Worm (Caenorhabditis elegans) whole organism, late embryonic: ENCODE data around the gene F07C3.2.

ENCODE experiments used
- C38D4.7 ChIP-seq: fragments of 200-800 bp; sonication (Bioruptor generic); optimal IDR thresholded peaks from 2 replicates; lab custom pipeline; 2018; ENCODE audit warnings: mild to moderate bottlenecking, missing genetic modification characterization, moderate library complexity, missing compliant biosample characterization
- K09A11.1 ChIP-seq: sonication (generic microtip); optimal IDR thresholded peaks from 2 replicates; lab custom pipeline; 2017; ENCODE audit warnings: antibody characterized with exemption, mild to moderate bottlenecking, missing genetic modification characterization, missing compliant biosample characterization; ENCODE audit not compliant: insufficient read depth
- ahr-1 ChIP-seq: sonication (generic microtip); optimal IDR thresholded peaks from 2 replicates; lab custom pipeline; 2016; ENCODE audit warnings: missing genetic modification characterization, missing compliant biosample characterization
- ama-1 ChIP-seq: fragments of 150-350 bp; optimal IDR thresholded peaks from 2 replicates; lab custom pipeline; 2014
- ceh-14 ChIP-seq: sonication (generic microtip); optimal IDR thresholded peaks from 2 replicates; lab custom pipeline; 2016; ENCODE audit warnings: missing genotype, missing genetic modification characterization, missing compliant biosample characterization
- ceh-18 ChIP-seq: sonication (generic microtip); optimal IDR thresholded peaks from 2 replicates; lab custom pipeline; 2016; ENCODE audit warnings: missing genetic modification characterization, missing compliant biosample characterization
- ceh-19 ChIP-seq: fragments of 200-800 bp; sonication (Bioruptor generic); optimal IDR thresholded peaks from 2 replicates; lab custom pipeline; 2018; ENCODE audit warnings: mild to moderate bottlenecking, missing genetic modification characterization, missing compliant biosample characterization
- ceh-22 ChIP-seq: sonication (generic microtip); optimal IDR thresholded peaks from 2 replicates; lab custom pipeline; 2017; ENCODE audit warnings: missing biosample characterization, missing genetic modification characterization
- ceh-30 ChIP-seq: fragments of 150-350 bp; optimal IDR thresholded peaks from 2 replicates; lab custom pipeline; 2014; ENCODE audit warnings: missing biosample characterization, missing genetic modification characterization
- ceh-31 ChIP-seq: sonication (generic microtip); optimal IDR thresholded peaks from 2 replicates; lab custom pipeline; 2016; ENCODE audit warnings: missing genetic modification characterization, missing compliant biosample characterization
- ceh-34 ChIP-seq: sonication (generic microtip); optimal IDR thresholded peaks from 2 replicates; lab custom pipeline; 2016; ENCODE audit warnings: mild to moderate bottlenecking, missing genetic modification characterization, missing compliant biosample characterization
- ceh-48 ChIP-seq: sonication (generic microtip); optimal IDR thresholded peaks from 2 replicates; lab custom pipeline; 2016; ENCODE audit warnings: missing genetic modification characterization, inconsistent platforms, missing compliant biosample characterization
- ceh-9 ChIP-seq: sonication (generic microtip); optimal IDR thresholded peaks from 2 replicates; lab custom pipeline; 2016; ENCODE audit warnings: mild to moderate bottlenecking, missing genetic modification characterization, inconsistent platforms, missing compliant biosample characterization
- che-1 ChIP-seq: sonication (generic microtip); optimal IDR thresholded peaks from 2 replicates; lab custom pipeline; 2016; ENCODE audit warnings: mild to moderate bottlenecking, missing genetic modification characterization, missing compliant biosample characterization
- dve-1 ChIP-seq: sonication (generic microtip); optimal IDR thresholded peaks from 2 replicates; lab custom pipeline; 2017; ENCODE audit warnings: antibody characterized with exemption, mild to moderate bottlenecking, missing genetic modification characterization, missing compliant biosample characterization
- elt-4 ChIP-seq: sonication (generic microtip); optimal IDR thresholded peaks from 2 replicates; lab custom pipeline; 2016; ENCODE audit warnings: missing genetic modification characterization, missing compliant biosample characterization
- eyg-1 ChIP-seq: sonication (generic microtip); optimal IDR thresholded peaks from 2 replicates; lab custom pipeline; 2016; ENCODE audit warnings: missing genotype, missing genetic modification characterization, missing compliant biosample characterization
- fkh-6 ChIP-seq: sonication (generic microtip); optimal IDR thresholded peaks from 2 replicates; lab custom pipeline; 2016; ENCODE audit warnings: missing genetic modification characterization, missing compliant biosample characterization
- hlh-30 ChIP-seq: sonication (generic microtip); optimal IDR thresholded peaks from 2 replicates; lab custom pipeline; 2017; ENCODE audit warnings: antibody characterized with exemption, missing genetic modification characterization, missing compliant biosample characterization; ENCODE audit not compliant: insufficient read depth
- hlh-6 ChIP-seq: sonication (generic microtip); optimal IDR thresholded peaks from 2 replicates; lab custom pipeline; 2016; ENCODE audit warnings: missing genotype, missing genetic modification characterization, missing compliant biosample characterization
- madf-2 ChIP-seq: sonication (generic microtip); optimal IDR thresholded peaks from 2 replicates; lab custom pipeline; 2017; ENCODE audit warnings: missing genetic modification characterization, missing compliant biosample characterization
- nfya-1 ChIP-seq: sonication (generic microtip); optimal IDR thresholded peaks from 2 replicates; lab custom pipeline; 2017; ENCODE audit warnings: missing genetic modification characterization, mild to moderate bottlenecking, missing compliant biosample characterization, antibody characterized with exemption, moderate library complexity
- nhr-232 ChIP-seq: sonication (generic microtip); optimal IDR thresholded peaks from 2 replicates; lab custom pipeline; 2016; ENCODE audit warnings: missing genetic modification characterization, missing compliant biosample characterization
- odd-2 ChIP-seq: sonication (generic microtip); optimal IDR thresholded peaks from 2 replicates; lab custom pipeline; 2017; ENCODE audit warnings: antibody characterized with exemption, mild to moderate bottlenecking, missing genetic modification characterization, missing compliant biosample characterization
- pat-9 ChIP-seq: fragments of 200-800 bp; sonication (Bioruptor generic); optimal IDR thresholded peaks from 2 replicates; lab custom pipeline; 2018; ENCODE audit warnings: mild to moderate bottlenecking, missing genetic modification characterization, moderate library complexity, missing compliant biosample characterization
- pax-1 ChIP-seq: fragments of 150-350 bp; optimal IDR thresholded peaks from 2 replicates; lab custom pipeline; 2014; ENCODE audit warnings: missing biosample characterization, missing genetic modification characterization
- pha-4 ChIP-seq: fragments of 150-350 bp; optimal IDR thresholded peaks from 2 replicates; lab custom pipeline; 2018; ENCODE audit warnings: missing biosample characterization, missing genetic modification reagents, missing genetic modification characterization
- pqm-1 ChIP-seq: sonication (generic microtip); optimal IDR thresholded peaks from 2 replicates; lab custom pipeline; 2016; ENCODE audit warnings: missing genetic modification characterization, missing compliant biosample characterization
- sdc-2 ChIP-seq: sonication (generic microtip); optimal IDR thresholded peaks from 2 replicates; lab custom pipeline; 2016; ENCODE audit warnings: missing genotype, missing genetic modification characterization, missing compliant biosample characterization
- sox-4 ChIP-seq: sonication (generic microtip); optimal IDR thresholded peaks from 2 replicates; lab custom pipeline; 2017; ENCODE audit warnings: mild to moderate bottlenecking, missing genetic modification characterization, inconsistent platforms, missing compliant biosample characterization
- syd-9 ChIP-seq: sonication (generic microtip); optimal IDR thresholded peaks from 2 replicates; lab custom pipeline; 2016; ENCODE audit warnings: mild to moderate bottlenecking, missing genetic modification characterization, moderate library complexity, missing compliant biosample characterization
- tbx-2 ChIP-seq: sonication (generic microtip); optimal IDR thresholded peaks from 2 replicates; lab custom pipeline; 2016; ENCODE audit warnings: missing genetic modification characterization, missing compliant biosample characterization
- tbx-7 ChIP-seq: sonication (generic microtip); optimal IDR thresholded peaks from 2 replicates; lab custom pipeline; 2016; ENCODE audit warnings: missing genotype, missing genetic modification characterization, missing compliant biosample characterization
- unc-3 ChIP-seq, 2 experiments: fragments of 200-800 bp in 1 of 2; sonication (Bioruptor generic) in 1 of 2; sonication (generic microtip) in 1 of 2; conservative IDR thresholded peaks in 1 of 2; optimal IDR thresholded peaks in 1 of 2; 2 replicates each; pipeline versions ENCODE4 v1.3.6 to Lab custom; 2016 to 2022; ENCODE audit warnings: missing compliant biosample characterization in 2 of 2, missing genetic modification characterization in 2 of 2, missing genetic modification reagents in 1 of 2
- unc-42 ChIP-seq: sonication (generic microtip); optimal IDR thresholded peaks from 2 replicates; lab custom pipeline; 2016; ENCODE audit warnings: missing genotype, missing genetic modification characterization, missing compliant biosample characterization
- zip-5 ChIP-seq: sonication (generic microtip); optimal IDR thresholded peaks from 2 replicates; lab custom pipeline; 2016; ENCODE audit warnings: missing genetic modification characterization, missing compliant biosample characterization
- ztf-16 ChIP-seq: sonication (generic microtip); optimal IDR thresholded peaks from 2 replicates; lab custom pipeline; 2017; ENCODE audit warnings: missing genetic modification characterization, missing compliant biosample characterization

The F07C3.2 gene

ce11 chrV:9243171-9243996 is 17.5 kb downstream of the F07C3.2 start, which contains the start of gene glo-4:
Gene glo-4 (minus strand): TSS chrV:9243221.
- TF ChIP-seq nfya-1 (tag; lab: Kevin White, UChicago) = peak; percentile 58
- TF ChIP-seq unc-42 = peak; percentile 76
- no peak for TF ChIP-seq fkh-6
- no peak for TF ChIP-seq ceh-14 (tag; lab: Kevin White, UChicago)
- peak; percentile 57 for TF ChIP-seq ceh-30 (tag; lab: Kevin White, UChicago)
- TF ChIP-seq ceh-31 = peak; percentile 30

ce11 chrV:9246260-9246659 is 20.4 kb downstream of the F07C3.2 start, which contains the start of gene aat-2:
Gene aat-2 (minus strand): TSS chrV:9246360.
- TF ChIP-seq nhr-232 (tag; lab: Kevin White, UChicago) (no peak), ceh-48 (no peak), ztf-16 (no peak), madf-2 (tag; lab: Kevin White, UChicago) (no peak), tbx-2 (tag; lab: Kevin White, UChicago) (no peak), pha-4 (tag; lab: Kevin White, UChicago) (no peak), pqm-1 (no peak), dve-1 (tag; lab: Kevin White, UChicago) (no peak), ceh-19 (GFP tag; lab: Kevin White, UChicago) (no peak), pat-9 (tag; lab: Kevin White, UChicago) (no peak), sdc-2 (tag; lab: Kevin White, UChicago) (no peak), C38D4.7 (GFP tag; lab: Kevin White, UChicago) (no peak), unc-3 (GFP tag; conservative IDR thresholded peaks at IDR 0.05; lab: Robert Waterston, UW) (no peak), unc-3 (tag; optimal IDR thresholded peaks at IDR 0.05; lab: Kevin White, UChicago) (no peak)

ce11 chrV:9247416-9247815 is 21.5 kb downstream of the F07C3.2 start:
- peak; percentile 46 for TF ChIP-seq ceh-34
- no peak for TF ChIP-seq dve-1 (tag; lab: Kevin White, UChicago)
- peak; percentile 5 for TF ChIP-seq unc-42
- TF ChIP-seq pax-1 = peak; percentile 23
- TF ChIP-seq ceh-31 = peak; percentile 72
- TF ChIP-seq hlh-30 (tag; lab: Kevin White, UChicago) = peak; percentile 14
- TF ChIP-seq ceh-18 (tag; lab: Kevin White, UChicago) = peak; percentile 60
- no peak for TF ChIP-seq ceh-48
- peak; percentile 35 for TF ChIP-seq nfya-1 (tag; lab: Kevin White, UChicago)
- peak; percentile 46 for TF ChIP-seq tbx-2 (tag; lab: Kevin White, UChicago)

- TF ChIP-seq ceh-9 (tag; lab: Kevin White, UChicago) = no peak
- TF ChIP-seq elt-4 (tag; lab: Kevin White, UChicago) = no peak
- TF ChIP-seq che-1 (tag; lab: Kevin White, UChicago) = no peak
- TF ChIP-seq pax-1 = no peak
- no peak for TF ChIP-seq K09A11.1 (tag; lab: Kevin White, UChicago)
- TF ChIP-seq zip-5 (tag; lab: Kevin White, UChicago) = no peak
Observed at ce11 chrV:9249206-9249605, 23.3 kb downstream of the F07C3.2 start, which contains the start of gene str-94. Gene str-94 (minus strand): TSS chrV:9249306.

- no peak for TF ChIP-seq madf-2 (tag; lab: Kevin White, UChicago)
- TF ChIP-seq ahr-1 (tag; lab: Kevin White, UChicago) = no peak
- TF ChIP-seq pha-4 (tag; lab: Kevin White, UChicago) = no peak
- TF ChIP-seq odd-2 (tag; lab: Kevin White, UChicago) = no peak
- TF ChIP-seq unc-3 (GFP tag; conservative IDR thresholded peaks at IDR 0.05; lab: Robert Waterston, UW) = no peak
- no peak for TF ChIP-seq unc-3 (tag; optimal IDR thresholded peaks at IDR 0.05; lab: Kevin White, UChicago)
- TF ChIP-seq eyg-1 (tag; lab: Kevin White, UChicago) = no peak
- TF ChIP-seq sox-4 (tag; lab: Kevin White, UChicago) = no peak
- no peak for TF ChIP-seq C38D4.7 (GFP tag; lab: Kevin White, UChicago)
- TF ChIP-seq ceh-22 (tag; lab: Kevin White, UChicago) = no peak
- no peak for TF ChIP-seq zip-5 (tag; lab: Kevin White, UChicago)
- TF ChIP-seq ceh-14 (tag; lab: Kevin White, UChicago) = no peak
- TF ChIP-seq nfya-1 (tag; lab: Kevin White, UChicago) = no peak
- TF ChIP-seq tbx-7 = no peak
- no peak for TF ChIP-seq syd-9
- no peak for TF ChIP-seq ama-1 (lab: Kevin White, UChicago)
- TF ChIP-seq hlh-6 (tag; lab: Kevin White, UChicago) = no peak
- no peak for TF ChIP-seq ceh-34
Observed at ce11 chrV:9249932-9250331, 24.0 kb downstream of the F07C3.2 start, which contains the start of gene ptd-2. Gene ptd-2 (plus strand): TSS chrV:9250232.
